Fruit fly (Drosophila melanogaster) whole organism: ENCODE measurements around the gene cerv.

Source experiments
- CG8478 ChIP-seq: fragments of >200 bp; optimal IDR thresholded peaks from 2 replicates; lab custom pipeline; 2018; ENCODE audit warnings: inconsistent platforms
- Dll ChIP-seq: fragments of >200 bp; optimal IDR thresholded peaks from 2 replicates; lab custom pipeline; 2017
- psq ChIP-seq: fragments of >200 bp; optimal IDR thresholded peaks from 2 replicates; lab custom pipeline; 2017
- usp ChIP-seq: fragments of >200 bp; optimal IDR thresholded peaks from 2 replicates; lab custom pipeline; 2017; ENCODE audit warnings: missing biosample characterization, missing genetic modification characterization, mixed read lengths

dm6 chrX:15622970-15623402, 45.0 kb upstream of the cerv start:
- no peak for TF ChIP-seq CG8478 (lab: Kevin White, UChicago)
- TF ChIP-seq psq (lab: Kevin White, UChicago) = no peak
- TF ChIP-seq Dll (lab: Kevin White, UChicago) = no peak
- TF ChIP-seq usp = no peak
